Worm (Caenorhabditis elegans): ENCODE data around the gene F10D7.5.
A peak's percentile ranks its signal among the peaks of the same experiment; 100 is the strongest.

The F10D7.5 gene

DNA sequence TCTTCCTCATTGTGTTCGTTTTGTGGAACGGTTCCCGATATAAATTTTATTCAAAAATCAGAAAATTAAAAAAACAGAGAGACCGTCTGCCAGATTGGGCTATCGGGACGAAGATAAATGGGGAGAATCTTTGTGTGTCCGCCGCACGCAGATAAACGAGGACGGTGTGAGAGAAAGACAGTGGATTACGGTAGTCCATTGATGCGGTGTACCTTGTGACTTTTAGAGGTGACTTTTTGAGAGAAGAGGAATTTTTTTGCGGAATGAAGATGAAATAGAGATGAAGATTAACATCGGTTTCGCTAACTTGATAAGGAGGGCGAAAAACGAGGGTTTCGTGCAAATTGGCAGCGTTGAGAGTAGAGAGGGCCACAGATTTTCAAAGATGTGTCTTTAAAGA is 36.4 kb upstream of the F10D7.5 start (continued):
- TF ChIP-seq sem-4 (tag; optimal IDR thresholded peaks at IDR 0.05) (peak; percentile 18), mbf-1 (tag; optimal IDR thresholded peaks at IDR 0.05) (no peak), ama-1 (optimal IDR thresholded peaks at IDR 0.05) (no peak), elt-1 (tag; optimal IDR thresholded peaks at IDR 0.05) (peak; percentile 80), aly-2 (tag; optimal IDR thresholded peaks at IDR 0.05) (no peak), elt-3 (tag; optimal IDR thresholded peaks at IDR 0.05) (no peak), R02D3.7 (tag; optimal IDR thresholded peaks at IDR 0.05) (no peak), unc-39 (tag; optimal IDR thresholded peaks at IDR 0.05) (no peak), nhr-11 (tag; optimal IDR thresholded peaks at IDR 0.05) (no peak), nhr-25 (tag; optimal IDR thresholded peaks at IDR 0.05) (peak; percentile 47), nhr-6 (tag; optimal IDR thresholded peaks at IDR 0.05) (peak; percentile 41), unc-55 (GFP tag; optimal IDR thresholded peaks at IDR 0.05) (no peak), ztf-4 (tag; optimal IDR thresholded peaks at IDR 0.05) (no peak), nhr-129 (tag; optimal IDR thresholded peaks at IDR 0.05) (peak; percentile 30), nhr-10 (tag; optimal IDR thresholded peaks at IDR 0.05) (no peak), mdl-1 (tag; optimal IDR thresholded peaks at IDR 0.05) (no peak)

DNA sequence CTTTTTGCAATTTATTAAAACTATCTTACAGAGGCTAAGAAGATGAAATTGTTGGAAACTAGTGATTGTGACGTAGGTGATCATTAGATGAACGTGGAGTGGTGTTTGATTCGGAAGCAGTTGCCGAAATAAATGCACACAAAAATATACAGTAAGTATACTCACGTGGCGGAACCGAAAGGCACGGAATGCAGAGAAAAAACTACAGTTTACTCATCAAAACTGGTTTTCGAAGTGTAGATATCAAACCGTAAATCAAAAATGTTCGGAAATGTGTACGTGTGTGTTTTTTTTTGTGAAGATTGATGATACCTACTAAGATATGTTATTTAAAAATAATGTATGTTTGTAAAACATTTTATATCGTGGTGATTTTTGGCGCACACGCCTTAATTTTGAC is 35.3 kb upstream of the F10D7.5 start:
- TF ChIP-seq lsy-2 (tag; optimal IDR thresholded peaks at IDR 0.05) (no peak), sma-3 (GFP tag; optimal IDR thresholded peaks at IDR 0.05) (peak; percentile 10)

DNA sequence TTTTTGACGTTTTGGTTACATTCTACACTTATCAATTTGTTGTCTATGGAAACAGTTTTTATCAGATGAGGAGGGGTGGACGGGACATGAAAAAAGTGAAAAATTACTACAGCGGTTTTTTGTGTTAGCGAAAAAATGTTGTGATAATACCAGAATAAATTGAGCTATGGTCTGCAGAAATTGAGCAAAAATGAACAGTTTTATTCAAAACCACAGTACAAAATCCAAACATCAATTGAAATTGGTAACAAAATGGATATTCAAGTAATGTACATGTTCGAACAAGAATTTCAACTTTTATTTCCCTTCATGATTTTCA is 33.1 kb upstream of the F10D7.5 start:
- TF ChIP-seq egl-27 (tag; optimal IDR thresholded peaks at IDR 0.05): no peak
- no peak for TF ChIP-seq mdl-1 (tag; optimal IDR thresholded peaks at IDR 0.05)
- no peak for TF ChIP-seq sma-9 (GFP tag; optimal IDR thresholded peaks at IDR 0.05)
- TF ChIP-seq sma-9 (tag; optimal IDR thresholded peaks at IDR 0.05): no peak
- TF ChIP-seq Y55F3AM.14 (GFP tag; optimal IDR thresholded peaks at IDR 0.05): no peak

DNA sequence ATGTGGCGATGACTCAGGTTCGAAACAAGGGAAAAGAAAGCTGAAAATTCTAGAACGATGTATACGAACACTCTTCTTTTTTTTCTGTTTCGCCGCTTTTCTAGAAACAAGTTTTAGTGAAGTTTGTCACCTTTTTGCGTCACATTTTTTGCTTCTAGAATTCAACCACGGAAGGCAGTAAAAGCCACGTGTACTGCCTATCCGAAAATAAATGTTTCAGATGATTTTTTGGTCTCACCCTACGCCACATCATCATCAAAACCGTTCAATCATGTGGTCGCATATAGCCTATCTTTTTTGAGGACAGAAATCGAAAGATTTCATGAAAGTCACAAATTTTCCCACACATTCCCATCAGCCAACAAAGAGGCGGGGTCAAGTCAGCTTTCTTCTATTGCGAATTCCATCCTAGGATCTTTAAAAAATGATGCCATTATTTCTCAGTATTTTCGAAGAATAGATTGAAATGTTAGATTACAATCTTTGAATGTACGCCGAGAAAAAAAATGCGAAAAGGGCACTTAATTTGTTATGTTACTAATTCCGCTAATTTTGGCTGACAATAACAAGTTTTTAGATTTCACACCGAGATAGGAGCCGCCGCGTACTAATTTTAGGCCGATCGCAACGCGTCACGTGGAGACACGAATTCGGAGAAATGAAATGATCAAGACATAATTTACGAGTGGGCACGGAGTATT is 32.6 kb upstream of the F10D7.5 start:
- TF ChIP-seq mab-5 (tag; optimal IDR thresholded peaks at IDR 0.05) (no peak), nhr-10 (tag; optimal IDR thresholded peaks at IDR 0.05) (no peak), mdl-1 (tag; optimal IDR thresholded peaks at IDR 0.05) (no peak), nhr-6 (tag; optimal IDR thresholded peaks at IDR 0.05) (no peak), aly-2 (tag; optimal IDR thresholded peaks at IDR 0.05) (no peak), ceh-82 (tag; optimal IDR thresholded peaks at IDR 0.05) (no peak), nhr-11 (tag; optimal IDR thresholded peaks at IDR 0.05) (no peak), peb-1 (tag; optimal IDR thresholded peaks at IDR 0.05) (no peak), sem-4 (tag; optimal IDR thresholded peaks at IDR 0.05) (peak; percentile 42), gmeb-1 (tag; optimal IDR thresholded peaks at IDR 0.05) (no peak), nhr-77 (tag; optimal IDR thresholded peaks at IDR 0.05) (no peak), unc-39 (tag; optimal IDR thresholded peaks at IDR 0.05) (no peak), ztf-1 (GFP tag; conservative IDR thresholded peaks at IDR 0.05) (no peak), elt-3 (tag; optimal IDR thresholded peaks at IDR 0.05) (no peak), nhr-23 (tag; optimal IDR thresholded peaks at IDR 0.05) (no peak), lin-13 (GFP tag; optimal IDR thresholded peaks at IDR 0.05) (no peak), C34F6.9 (tag; optimal IDR thresholded peaks at IDR 0.05) (no peak), ztf-4 (tag; optimal IDR thresholded peaks at IDR 0.05) (no peak), zag-1 (tag; optimal IDR thresholded peaks at IDR 0.05) (no peak), lin-11 (tag; optimal IDR thresholded peaks at IDR 0.05) (no peak), lin-39 (tag; optimal IDR thresholded peaks at IDR 0.05) (no peak), snpc-4 (tag; optimal IDR thresholded peaks at IDR 0.05) (no peak), ama-1 (optimal IDR thresholded peaks at IDR 0.05) (no peak), ztf-11 (tag; optimal IDR thresholded peaks at IDR 0.05) (no peak), crh-2 (tag; optimal IDR thresholded peaks at IDR 0.05) (peak; percentile 21), dmd-4 (tag; optimal IDR thresholded peaks at IDR 0.05) (no peak), nhr-25 (tag; optimal IDR thresholded peaks at IDR 0.05) (peak; percentile 6), fos-1 (tag; optimal IDR thresholded peaks at IDR 0.05) (no peak), R02D3.7 (tag; optimal IDR thresholded peaks at IDR 0.05) (no peak), egl-27 (tag; optimal IDR thresholded peaks at IDR 0.05) (no peak), elt-1 (tag; optimal IDR thresholded peaks at IDR 0.05) (no peak), lsy-2 (tag; optimal IDR thresholded peaks at IDR 0.05) (no peak), ceh-16 (tag; optimal IDR thresholded peaks at IDR 0.05) (peak; percentile 80), nhr-237 (tag; optimal IDR thresholded peaks at IDR 0.05) (no peak), unc-62 (GFP tag; optimal IDR thresholded peaks at IDR 0.05) (no peak), nhr-12 (tag; optimal IDR thresholded peaks at IDR 0.05) (no peak), mbf-1 (tag; optimal IDR thresholded peaks at IDR 0.05) (no peak), nhr-129 (tag; optimal IDR thresholded peaks at IDR 0.05) (no peak), blmp-1 (tag; optimal IDR thresholded peaks at IDR 0.05; ENCODE audit: insufficient read depth) (peak; percentile 33), sma-3 (GFP tag; optimal IDR thresholded peaks at IDR 0.05) (no peak), nhr-21 (tag; optimal IDR thresholded peaks at IDR 0.05) (no peak), Y55F3AM.14 (GFP tag; optimal IDR thresholded peaks at IDR 0.05) (no peak), ZK546.5 (tag; optimal IDR thresholded peaks at IDR 0.05) (no peak)

Measured in whole organism, L2 larva.